Fruit fly (Drosophila melanogaster) whole organism, embryonic: ENCODE measurements around the gene Hph.

ENCODE experiments used
- Adf1 ChIP-seq: fragments of 200-800 bp; sonication (Bioruptor generic); IDR thresholded peaks from 2 replicates; pipeline ENCODE4 v1.3.6; 2022; ENCODE audit warnings: missing biosample characterization, missing genetic modification characterization
- Blimp-1 ChIP-seq: fragments of 200-800 bp; sonication (Bioruptor generic); optimal IDR thresholded peaks from 3 replicates; lab custom pipeline; 2018; ENCODE audit warnings: missing biosample characterization, missing genetic modification characterization, mild to moderate bottlenecking, moderate library complexity, missing genetic modification reagents
- CG10366 ChIP-seq: fragments of 200-800 bp; sonication (Bioruptor generic); IDR thresholded peaks from 2 replicates; pipeline ENCODE4 v1.3.6; 2022; ENCODE audit warnings: missing biosample characterization, missing genetic modification characterization
- CG11085 ChIP-seq: fragments of 200-800 bp; sonication (Bioruptor generic); IDR thresholded peaks from 2 replicates; pipeline ENCODE4 v1.3.6; 2022; ENCODE audit warnings: missing biosample characterization, missing genetic modification characterization
- CG11398 ChIP-seq: fragments of 200-800 bp; sonication (Bioruptor generic); optimal IDR thresholded peaks from 2 replicates; lab custom pipeline; 2016; ENCODE audit warnings: missing biosample characterization, missing genetic modification characterization
- CG13287 ChIP-seq: fragments of 200-800 bp; sonication (Bioruptor generic); IDR thresholded peaks from 2 replicates; pipeline ENCODE4 v1.3.6; 2022; ENCODE audit warnings: missing biosample characterization, missing genetic modification characterization; ENCODE audit not compliant: partially characterized antibody
- CG13296 ChIP-seq: fragments of 200-800 bp; sonication (Bioruptor generic); optimal IDR thresholded peaks from 3 replicates; lab custom pipeline; 2018; ENCODE audit warnings: missing biosample characterization, mild to moderate bottlenecking, missing genetic modification characterization
- CG13424 ChIP-seq: fragments of 200-800 bp; sonication (Bioruptor generic); optimal IDR thresholded peaks from 2 replicates; lab custom pipeline; 2019; ENCODE audit warnings: missing biosample characterization, mild to moderate bottlenecking, missing genetic modification characterization, moderate library complexity
- CG1603 ChIP-seq: fragments of 200-800 bp; sonication (Bioruptor generic); optimal IDR thresholded peaks from 2 replicates; lab custom pipeline; 2019; ENCODE audit warnings: missing biosample characterization, mild to moderate bottlenecking, missing genetic modification characterization, moderate library complexity
- CG16779 ChIP-seq: fragments of 200-800 bp; sonication (Bioruptor generic); IDR thresholded peaks from 2 replicates; pipeline ENCODE4 v1.3.6; 2022; ENCODE audit warnings: missing biosample characterization, missing genetic modification characterization
- CG16813 ChIP-seq: fragments of 200-800 bp; sonication (Bioruptor generic); IDR thresholded peaks from 3 replicates; pipeline ENCODE4 v1.3.6; 2022; ENCODE audit warnings: missing biosample characterization, missing genetic modification characterization; ENCODE audit not compliant: partially characterized antibody
- CG17612 ChIP-seq: fragments of 200-800 bp; sonication (Bioruptor generic); IDR thresholded peaks from 2 replicates; pipeline ENCODE4 v1.3.6; 2022; ENCODE audit warnings: missing biosample characterization, missing genetic modification characterization
- CG18262 ChIP-seq: fragments of 200-800 bp; optimal IDR thresholded peaks from 3 replicates; lab custom pipeline; 2019; ENCODE audit warnings: missing biosample characterization, mild to moderate bottlenecking, missing genetic modification characterization, moderate library complexity
- CG30431 ChIP-seq: fragments of 200-800 bp; sonication (Bioruptor generic); optimal IDR thresholded peaks from 2 replicates; lab custom pipeline; 2017; ENCODE audit warnings: missing biosample characterization, missing genetic modification characterization
- CG32772 ChIP-seq: fragments of 200-800 bp; sonication (Bioruptor generic); IDR thresholded peaks from 2 replicates; pipeline ENCODE4 v1.3.6; 2022; ENCODE audit warnings: missing biosample characterization, missing genetic modification characterization
- CG3281 ChIP-seq: fragments of 200-800 bp; sonication (Bioruptor generic); optimal IDR thresholded peaks from 3 replicates; lab custom pipeline; 2017; ENCODE audit warnings: missing biosample characterization, mild to moderate bottlenecking, missing genetic modification characterization
- CG3407 ChIP-seq: fragments of 200-800 bp; sonication (Bioruptor generic); optimal IDR thresholded peaks from 2 replicates; lab custom pipeline; 2018; ENCODE audit warnings: missing biosample characterization, mild to moderate bottlenecking, missing genetic modification characterization
- CG42726 ChIP-seq: fragments of 200-800 bp; sonication (Bioruptor generic); IDR thresholded peaks from 2 replicates; pipeline ENCODE4 v1.3.6; 2022; ENCODE audit warnings: missing biosample characterization, missing genetic modification characterization; ENCODE audit not compliant: partially characterized antibody
- CG6272 ChIP-seq: fragments of 200-800 bp; sonication (Bioruptor generic); IDR thresholded peaks from 2 replicates; pipeline ENCODE4 v1.3.6; 2022; ENCODE audit warnings: missing biosample characterization, missing genetic modification characterization
- CG6765 ChIP-seq: fragments of 200-800 bp; sonication (Bioruptor generic); optimal IDR thresholded peaks from 3 replicates; lab custom pipeline; 2017; ENCODE audit warnings: missing biosample characterization, mild to moderate bottlenecking, missing genetic modification characterization
- CG6791 ChIP-seq: fragments of 200-800 bp; sonication (Bioruptor generic); IDR thresholded peaks from 3 replicates; pipeline ENCODE4 v1.3.6; 2022; ENCODE audit warnings: missing biosample characterization, missing genetic modification characterization; ENCODE audit not compliant: partially characterized antibody
- CrebB ChIP-seq: fragments of 200-800 bp; sonication (Bioruptor generic); optimal IDR thresholded peaks from 3 replicates; lab custom pipeline; 2018; ENCODE audit warnings: missing biosample characterization, mild to moderate bottlenecking, missing genetic modification characterization
- Fer2 ChIP-seq: fragments of 200-800 bp; sonication (Bioruptor generic); optimal IDR thresholded peaks from 2 replicates; lab custom pipeline; 2018; ENCODE audit warnings: missing biosample characterization, mild to moderate bottlenecking, missing genetic modification characterization, moderate library complexity
- H15 ChIP-seq: fragments of 200-800 bp; sonication (Bioruptor generic); IDR thresholded peaks from 3 replicates; pipeline ENCODE4 v1.3.6; 2022; ENCODE audit warnings: missing biosample characterization, missing genetic modification characterization
- H2.0 ChIP-seq: fragments of 200-800 bp; sonication (Bioruptor generic); IDR thresholded peaks from 2 replicates; pipeline ENCODE4 v1.3.6; 2022; ENCODE audit warnings: missing biosample characterization, missing genetic modification characterization
- MESR4 ChIP-seq: fragments of 200-800 bp; sonication (Bioruptor generic); optimal IDR thresholded peaks from 2 replicates; lab custom pipeline; 2018; ENCODE audit warnings: missing biosample characterization, mild to moderate bottlenecking, missing genetic modification characterization, moderate library complexity
- Mad ChIP-seq: fragments of 200-800 bp; sonication (Bioruptor generic); optimal IDR thresholded peaks from 2 replicates; lab custom pipeline; 2016; ENCODE audit warnings: missing biosample characterization, missing genetic modification characterization
- Myb ChIP-seq: fragments of 200-800 bp; sonication (Bioruptor generic); optimal IDR thresholded peaks from 2 replicates; lab custom pipeline; 2016; ENCODE audit warnings: missing biosample characterization, missing genetic modification characterization
- Nf-YA ChIP-seq: fragments of 200-800 bp; sonication (Bioruptor generic); IDR thresholded peaks from 2 replicates; pipeline ENCODE4 v1.3.6; 2022; ENCODE audit warnings: missing biosample characterization, missing genetic modification characterization
- Nf-YB ChIP-seq: fragments of 200-800 bp; sonication (Bioruptor generic); optimal IDR thresholded peaks from 3 replicates; lab custom pipeline; 2019; ENCODE audit warnings: missing biosample characterization, mild to moderate bottlenecking, missing genetic modification characterization, moderate library complexity
- Nf-YC ChIP-seq: fragments of 200-800 bp; optimal IDR thresholded peaks from 3 replicates; lab custom pipeline; 2019; ENCODE audit warnings: missing biosample characterization, mild to moderate bottlenecking, missing genetic modification characterization, moderate library complexity
- PHDP ChIP-seq: fragments of 200-800 bp; sonication (Bioruptor generic); optimal IDR thresholded peaks from 3 replicates; lab custom pipeline; 2018; ENCODE audit warnings: missing biosample characterization, mild to moderate bottlenecking, missing genetic modification characterization, moderate library complexity
- al ChIP-seq: fragments of 200-800 bp; sonication (Bioruptor generic); IDR thresholded peaks from 2 replicates; pipeline ENCODE4 v1.3.6; 2022; ENCODE audit warnings: missing biosample characterization, missing genetic modification characterization
- bcd ChIP-seq: fragments of 200-800 bp; sonication (Bioruptor generic); optimal IDR thresholded peaks from 2 replicates; lab custom pipeline; 2017; ENCODE audit warnings: missing biosample characterization, mild to moderate bottlenecking, missing genetic modification characterization
- chif ChIP-seq, 2 experiments: fragments of 200-800 bp; sonication (Bioruptor generic); optimal IDR thresholded peaks; 3 replicates each; lab custom pipeline; 2016; ENCODE audit warnings: missing biosample characterization in 2 of 2, missing genetic modification characterization in 2 of 2
- da ChIP-seq: fragments of 200-800 bp; sonication (Bioruptor generic); optimal IDR thresholded peaks from 2 replicates; lab custom pipeline; 2016; ENCODE audit warnings: missing biosample characterization, missing genetic modification characterization
- dati ChIP-seq: fragments of 200-800 bp; sonication (Bioruptor generic); IDR thresholded peaks from 2 replicates; pipeline ENCODE4 v1.3.6; 2022; ENCODE audit warnings: missing biosample characterization, missing genetic modification characterization
- dmrt11E ChIP-seq: fragments of 200-800 bp; sonication (Bioruptor generic); optimal IDR thresholded peaks from 3 replicates; lab custom pipeline; 2018; ENCODE audit warnings: missing biosample characterization, mild to moderate bottlenecking, missing genetic modification characterization, moderate library complexity
- fd64A ChIP-seq: fragments of 200-800 bp; sonication (Bioruptor generic); optimal IDR thresholded peaks from 3 replicates; lab custom pipeline; 2018; ENCODE audit warnings: missing biosample characterization, mild to moderate bottlenecking, missing genetic modification characterization
- lbe ChIP-seq: fragments of 200-800 bp; sonication (Bioruptor generic); optimal IDR thresholded peaks from 2 replicates; lab custom pipeline; 2016; ENCODE audit warnings: missing biosample characterization, mild to moderate bottlenecking, missing genetic modification characterization
- pita ChIP-seq: fragments of 200-800 bp; sonication (Bioruptor generic); optimal IDR thresholded peaks from 2 replicates; lab custom pipeline; 2017; ENCODE audit warnings: missing biosample characterization, mild to moderate bottlenecking, missing genetic modification characterization
- run ChIP-seq: fragments of 200-800 bp; sonication (Bioruptor generic); optimal IDR thresholded peaks from 3 replicates; lab custom pipeline; 2018; ENCODE audit warnings: missing biosample characterization, mild to moderate bottlenecking, missing genetic modification characterization
- sisA ChIP-seq: fragments of 200-800 bp; sonication (Bioruptor generic); IDR thresholded peaks from 2 replicates; pipeline ENCODE4 v1.3.6; 2022; ENCODE audit warnings: missing biosample characterization, missing genetic modification characterization
- sr ChIP-seq: fragments of 200-800 bp; sonication (Bioruptor generic); IDR thresholded peaks from 3 replicates; pipeline ENCODE4 v1.3.6; 2022; ENCODE audit warnings: missing biosample characterization, missing genetic modification characterization
- tna ChIP-seq: fragments of 200-800 bp; sonication (Bioruptor generic); IDR thresholded peaks from 2 replicates; pipeline ENCODE4 v1.3.6; 2022; ENCODE audit warnings: missing biosample characterization, missing genetic modification characterization; ENCODE audit not compliant: partially characterized antibody
- ttk ChIP-seq: fragments of 200-800 bp; sonication (Bioruptor generic); IDR thresholded peaks from 2 replicates; pipeline ENCODE4 v2.1.2; 2022; ENCODE audit warnings: missing biosample characterization, missing genetic modification characterization
- wdn ChIP-seq: fragments of 200-800 bp; sonication (Bioruptor generic); IDR thresholded peaks from 2 replicates; pipeline ENCODE4 v1.3.6; 2022; ENCODE audit warnings: missing biosample characterization, missing genetic modification characterization
- zen2 ChIP-seq: fragments of 200-800 bp; sonication (Bioruptor generic); IDR thresholded peaks from 3 replicates; pipeline ENCODE4 v1.3.6; 2022; ENCODE audit warnings: missing biosample characterization, missing genetic modification characterization; ENCODE audit not compliant: partially characterized antibody
- zfh2 ChIP-seq: fragments of 200-800 bp; sonication (Bioruptor generic); optimal IDR thresholded peaks from 2 replicates; lab custom pipeline; 2016; ENCODE audit warnings: missing biosample characterization, missing genetic modification characterization

Hph gene

dm6 chr3R:5264251-5265098 lies 7.6 kb downstream of the Hph start (continued):
- no peak for TF ChIP-seq run (tag; lab: Kevin White, UChicago)
- TF ChIP-seq bcd (GFP tag; lab: Kevin White, UChicago), result no peak
- TF ChIP-seq fd64A, result no peak
- TF ChIP-seq Fer2, result no peak
- TF ChIP-seq lbe, result peak; percentile 12
- TF ChIP-seq CG11085 (GFP tag; lab: Robert Waterston, UW), result no peak
- TF ChIP-seq Mad (GFP tag; lab: Kevin White, UChicago), result no peak
- 0 out of 2 replicates have a peak, but pooled peaks have one; percentile 34 for TF ChIP-seq tna (GFP tag; lab: Robert Waterston, UW)
- no peak for TF ChIP-seq CG16813 (GFP tag; lab: Robert Waterston, UW)
- TF ChIP-seq CG13296 (GFP tag; lab: Kevin White, UChicago), result peak; percentile 54
- peak; percentile 61 for TF ChIP-seq Nf-YC (tag; lab: Kevin White, UChicago)
- no peak for TF ChIP-seq sr (GFP tag; lab: Robert Waterston, UW)
- no peak for TF ChIP-seq CrebB (tag; lab: Kevin White, UChicago)
- peak; percentile 29 for TF ChIP-seq zfh2 (GFP tag; lab: Kevin White, UChicago)
- TF ChIP-seq Adf1 (GFP tag; lab: Robert Waterston, UW), result no peak; the same call in 1 of the 2 replicates
- no peak for TF ChIP-seq CG17612 (GFP tag; lab: Robert Waterston, UW)
- no peak for TF ChIP-seq CG11398 (GFP tag; lab: Kevin White, UChicago)
- TF ChIP-seq CG13287 (GFP tag; lab: Robert Waterston, UW), result peak; percentile 26; the same call in 1 of the 2 replicates
- TF ChIP-seq H2.0 (GFP tag; lab: Robert Waterston, UW), result no peak
- peak; percentile 42 for TF ChIP-seq CG1603
- no peak for TF ChIP-seq Nf-YB
- peak; percentile 58 for TF ChIP-seq CG3281
- no peak for TF ChIP-seq CG30431 (GFP tag; lab: Kevin White, UChicago)
- TF ChIP-seq CG32772 (GFP tag; lab: Robert Waterston, UW), result no peak
- TF ChIP-seq dati (GFP tag; lab: Robert Waterston, UW), result no peak
- TF ChIP-seq CG18262 (tag; lab: Kevin White, UChicago), result peak; percentile 47
- TF ChIP-seq CG6272 (GFP tag; lab: Robert Waterston, UW), result no peak
- peak; percentile 19 for TF ChIP-seq dmrt11E (tag; lab: Kevin White, UChicago)
- 0 out of 2 replicates have a peak, but pooled peaks have one; percentile 29 for TF ChIP-seq CG42726 (GFP tag; lab: Robert Waterston, UW)
- no peak for TF ChIP-seq Myb (GFP tag; lab: Kevin White, UChicago)
- TF ChIP-seq CG10366 (GFP tag; lab: Robert Waterston, UW), result no peak
- TF ChIP-seq MESR4 (GFP tag; lab: Kevin White, UChicago), result no peak
- TF ChIP-seq PHDP (tag; lab: Kevin White, UChicago), result peak; percentile 6
- TF ChIP-seq zen2 (GFP tag; lab: Robert Waterston, UW), result no peak
- TF ChIP-seq CG3407, result no peak
- TF ChIP-seq H15 (GFP tag; lab: Robert Waterston, UW), result no peak
- peak; percentile 61 for TF ChIP-seq CG13424
- no peak for TF ChIP-seq CG6765
- TF ChIP-seq wdn (GFP tag; lab: Robert Waterston, UW), result no peak
- no peak for TF ChIP-seq Blimp-1 (GFP tag; lab: Kevin White, UChicago)
- no peak for TF ChIP-seq sisA
- TF ChIP-seq al, result no peak
- no peak for TF ChIP-seq ttk (GFP tag; lab: Robert Waterston, UW)
- no peak for TF ChIP-seq CG16779 (GFP tag; lab: Robert Waterston, UW)
- peak; percentile 15 to 16 for TF ChIP-seq chif (GFP tag; optimal IDR thresholded peaks at IDR 0.05; lab: Kevin White, UChicago)
- TF ChIP-seq CG6791 (GFP tag; lab: Robert Waterston, UW), result 0 out of 3 replicates have a peak, but pooled peaks have one; percentile 7
- no peak for TF ChIP-seq pita (GFP tag; lab: Kevin White, UChicago)
- no peak for TF ChIP-seq Nf-YA (GFP tag; lab: Robert Waterston, UW)
- TF ChIP-seq da (GFP tag; lab: Kevin White, UChicago), result no peak
